Fruit fly (Drosophila melanogaster) S2 (cell line): ENCODE data around the gene Tspo.

Experiments used
- CG8478 ChIP-seq: fragments of >200 bp; optimal IDR thresholded peaks from 2 replicates; lab custom pipeline; 2018
- CTCF ChIP-seq, 2 experiments: fragments of >200 bp; optimal IDR thresholded peaks; 2 replicates each; lab custom pipeline; 2018

Tspo gene

DNA sequence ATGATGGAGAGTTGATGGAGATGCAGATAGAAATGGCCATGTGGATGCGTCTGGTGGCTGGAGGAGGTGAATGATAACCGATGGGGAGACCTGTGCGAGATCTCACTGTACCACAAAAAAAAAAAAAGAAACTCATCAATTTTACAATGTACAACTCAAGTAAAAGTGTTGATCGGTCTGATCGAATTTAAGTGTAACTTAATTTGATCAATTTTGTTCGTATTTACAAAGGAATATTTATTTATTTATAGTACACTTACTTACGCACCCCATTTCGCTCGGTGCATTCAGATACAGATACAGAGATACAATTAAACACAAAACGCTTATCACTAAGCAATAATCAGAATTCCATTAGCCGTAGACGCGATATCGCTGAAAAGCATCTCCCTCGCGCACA, 36.7 kb upstream of the Tspo start:
- TF ChIP-seq CG8478 (lab: Kevin White, UChicago) = no peak
- no peak for TF ChIP-seq CTCF (optimal IDR thresholded peaks at IDR 0.05; lab: Kevin White, UChicago)

dm6 chr2L:523165-523835, 36.1 kb upstream of the Tspo start:
- TF ChIP-seq CG8478 (lab: Kevin White, UChicago) (no peak), CTCF (optimal IDR thresholded peaks at IDR 0.05; lab: Kevin White, UChicago) (no peak)

DNA sequence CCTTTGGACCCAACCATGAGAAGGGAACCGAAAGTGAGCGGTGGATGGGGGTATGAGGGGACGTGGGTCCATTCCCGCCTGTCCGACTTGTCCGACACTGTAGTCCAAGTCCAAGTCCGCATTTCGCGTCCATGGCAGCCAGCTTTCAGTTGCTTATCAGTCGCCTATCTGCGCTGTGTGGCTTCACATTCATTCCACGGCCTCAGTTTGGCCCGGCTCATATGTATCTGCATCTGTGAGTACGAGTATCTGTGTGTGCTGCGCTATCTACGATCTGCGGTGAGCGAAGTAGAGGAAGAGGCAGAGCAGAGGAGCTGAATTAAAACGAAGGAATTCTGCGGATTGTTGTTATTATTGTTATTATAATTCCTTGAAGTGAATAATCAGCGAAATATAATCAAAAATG, 34.9 kb upstream of the Tspo start:
- TF ChIP-seq CG8478 (lab: Kevin White, UChicago) (no peak), CTCF (optimal IDR thresholded peaks at IDR 0.05; lab: Kevin White, UChicago) (no peak)

- TF ChIP-seq CG8478 (lab: Kevin White, UChicago) (no peak), CTCF (optimal IDR thresholded peaks at IDR 0.05; lab: Kevin White, UChicago) (no peak)
Measured at dm6 chr2L:525547-526180, 33.7 kb upstream of the Tspo start.

- TF ChIP-seq CG8478 (lab: Kevin White, UChicago) = no peak
- TF ChIP-seq CTCF (optimal IDR thresholded peaks at IDR 0.05; lab: Kevin White, UChicago) = no peak
Measured at dm6 chr2L:526192-526923, 33.1 kb upstream of the Tspo start.

DNA sequence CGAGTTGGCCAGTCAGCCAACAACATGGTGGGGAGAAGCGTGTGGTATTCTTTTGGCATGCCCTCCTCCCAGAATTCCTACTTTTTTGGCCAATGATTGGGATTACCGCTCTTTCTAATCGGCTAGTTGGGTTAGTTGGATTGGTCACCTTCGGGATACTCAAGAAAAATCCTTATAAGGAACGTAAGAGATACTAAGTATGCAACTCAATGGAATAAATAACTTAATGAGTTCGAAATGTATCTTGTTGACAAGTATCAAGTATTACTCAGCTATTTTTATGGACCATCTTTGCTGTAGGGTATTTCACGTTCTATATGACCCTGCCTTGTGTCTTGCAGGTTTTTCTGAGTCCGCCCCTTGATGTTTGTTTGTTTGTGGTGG, 32.5 kb upstream of the Tspo start:
- no peak for TF ChIP-seq CTCF (optimal IDR thresholded peaks at IDR 0.05; lab: Kevin White, UChicago)
- no peak for TF ChIP-seq CG8478 (lab: Kevin White, UChicago)

DNA sequence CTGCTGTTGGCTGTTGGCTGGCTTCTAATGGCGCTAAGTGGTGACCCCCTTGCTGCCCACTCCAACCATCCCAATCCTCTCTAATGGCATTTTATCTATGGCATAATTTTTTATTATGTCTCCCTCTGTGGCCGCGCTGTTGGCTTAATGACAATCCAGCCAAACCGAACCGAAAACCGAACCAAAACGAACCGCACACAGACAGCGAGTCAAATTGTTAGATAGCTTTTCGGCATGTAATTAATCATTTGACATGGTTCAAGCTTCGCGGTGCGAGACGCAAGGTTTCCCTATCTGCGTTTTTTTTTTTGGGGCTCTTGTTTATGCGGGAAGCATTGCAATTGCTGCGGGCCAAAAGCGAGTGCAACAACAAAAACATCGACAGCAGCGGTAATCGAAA, 31.7 kb upstream of the Tspo start:
- TF ChIP-seq CTCF (optimal IDR thresholded peaks at IDR 0.05; lab: Kevin White, UChicago) = no peak
- no peak for TF ChIP-seq CG8478 (lab: Kevin White, UChicago)

dm6 chr2L:530245-530644, 29.2 kb upstream of the Tspo start:
- TF ChIP-seq CG8478 (lab: Kevin White, UChicago) (no peak), CTCF (optimal IDR thresholded peaks at IDR 0.05; lab: Kevin White, UChicago) (no peak)

dm6 chr2L:533734-534133, 25.7 kb upstream of the Tspo start:
- TF ChIP-seq CG8478 (lab: Kevin White, UChicago) (no peak), CTCF (optimal IDR thresholded peaks at IDR 0.05; lab: Kevin White, UChicago) (no peak)

DNA sequence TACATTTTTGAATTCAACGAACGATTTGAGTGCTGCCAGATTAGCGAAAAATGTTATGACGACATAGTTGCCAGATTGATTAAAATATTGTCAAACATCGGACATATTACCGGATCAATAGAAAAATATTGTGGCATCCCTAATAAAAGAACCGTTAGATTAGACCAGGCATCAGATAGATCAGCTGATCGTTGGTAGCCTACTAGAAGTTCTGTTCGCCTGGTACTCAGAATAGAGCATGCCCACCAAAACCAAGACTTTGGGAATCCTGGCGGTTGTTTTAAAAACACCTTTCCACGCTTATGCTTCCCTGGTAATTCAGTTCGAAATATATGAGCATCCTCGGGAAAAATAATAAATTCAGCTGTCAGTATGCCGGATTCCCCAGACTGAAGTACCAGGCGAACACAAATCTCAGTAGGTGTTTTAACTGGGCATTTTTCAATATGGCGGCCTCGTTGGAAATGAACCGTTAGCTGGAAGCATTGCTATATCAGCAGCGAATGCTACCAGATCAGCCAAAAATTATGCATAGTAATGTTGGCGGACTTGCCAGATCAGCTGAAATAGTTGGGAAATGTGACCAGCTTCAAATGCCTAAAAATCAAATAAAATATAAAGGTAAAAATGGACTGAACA, 18.7 kb upstream of the Tspo start:
- peak; percentile 54 to 61 for TF ChIP-seq CTCF (optimal IDR thresholded peaks at IDR 0.05; lab: Kevin White, UChicago)
- no peak for TF ChIP-seq CG8478 (lab: Kevin White, UChicago)

dm6 chr2L:542338-542967, 17.0 kb upstream of the Tspo start, which contains the start of gene lwr:
Gene lwr (minus strand): TSS chr2L:542580.
- no peak for TF ChIP-seq CTCF (optimal IDR thresholded peaks at IDR 0.05; lab: Kevin White, UChicago)
- no peak for TF ChIP-seq CG8478 (lab: Kevin White, UChicago)

- TF ChIP-seq CG8478 (lab: Kevin White, UChicago) (no peak), CTCF (optimal IDR thresholded peaks at IDR 0.05; lab: Kevin White, UChicago) (no peak)
Measured at dm6 chr2L:543799-544198, 15.6 kb upstream of the Tspo start.

DNA sequence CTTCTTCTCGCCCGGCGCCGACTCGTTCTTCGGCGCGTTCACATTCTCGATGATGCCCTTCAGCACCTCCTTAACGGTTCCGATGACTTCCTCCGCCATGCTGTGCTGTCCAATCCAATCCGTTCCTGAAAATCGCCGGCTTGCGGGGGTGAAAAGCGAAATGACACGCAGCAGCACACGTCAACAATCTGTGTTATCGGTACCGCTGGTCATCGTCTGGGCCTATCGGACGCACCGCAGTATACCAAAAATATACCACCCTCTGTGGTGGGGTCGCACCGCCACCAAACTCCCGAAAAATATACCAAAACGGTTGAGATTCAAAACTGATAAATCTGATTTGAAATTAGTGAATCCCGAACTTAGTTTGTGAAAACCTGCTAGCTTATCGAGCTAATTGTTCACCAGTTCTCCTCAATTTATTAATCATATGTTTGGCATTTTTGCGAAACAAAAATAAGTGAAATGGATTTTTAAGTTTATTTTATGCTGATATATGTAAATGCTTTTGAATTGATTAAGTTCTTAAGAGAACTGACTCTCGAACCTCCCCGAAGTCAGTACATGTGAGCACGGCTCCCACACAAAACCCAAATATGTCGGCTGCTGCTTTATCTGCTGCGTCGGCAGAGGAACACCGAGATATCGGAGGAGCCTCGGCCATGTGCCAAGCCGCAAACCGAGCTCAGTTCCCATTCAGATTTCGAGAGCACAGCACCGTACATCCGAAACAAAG, 14.8 kb upstream of the Tspo start, which contains the start of the genes Spp and nAChRbeta3:
Gene Spp, minus strand, starts transcription at position 210 of the 736 bp plus-strand sequence.
Gene nAChRbeta3, plus strand, starts transcription at position 686 of the 736 bp plus-strand sequence.
- TF ChIP-seq CG8478 (lab: Kevin White, UChicago) (no peak), CTCF (optimal IDR thresholded peaks at IDR 0.05; lab: Kevin White, UChicago) (peak in 1 of 2 experiments; percentile 24)
